Worm (Caenorhabditis elegans): ENCODE results near the gene W02D7.6.

Gene W02D7.6

DNA sequence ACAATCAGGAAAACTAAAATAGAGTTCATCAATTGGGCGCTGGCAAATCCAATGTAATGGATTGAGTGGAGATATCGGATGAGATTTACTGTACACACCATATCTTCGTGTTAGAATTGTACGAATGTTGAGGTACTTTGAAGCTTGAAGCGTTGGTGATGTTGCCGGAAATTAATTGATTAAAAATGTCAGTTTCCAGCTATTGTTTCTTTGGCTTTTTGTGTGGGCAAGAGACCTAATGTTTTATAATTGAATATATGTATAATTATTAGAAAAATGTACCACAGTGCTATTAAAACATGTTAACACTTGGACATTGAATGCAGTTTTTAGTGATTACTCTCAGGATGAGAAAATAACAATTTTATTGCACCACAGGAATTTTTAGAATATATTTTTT, 22.5 kb downstream of the W02D7.6 start, which contains the start of gene str-136:
Gene str-136 (minus strand): TSS at position 101 of the 400 bp plus-strand sequence.
- TF ChIP-seq dao-5 (tag; optimal IDR thresholded peaks at IDR 0.05) (no peak), W03F9.2 (tag; optimal IDR thresholded peaks at IDR 0.05) (no peak), him-1 (tag; optimal IDR thresholded peaks at IDR 0.05) (no peak)

DNA sequence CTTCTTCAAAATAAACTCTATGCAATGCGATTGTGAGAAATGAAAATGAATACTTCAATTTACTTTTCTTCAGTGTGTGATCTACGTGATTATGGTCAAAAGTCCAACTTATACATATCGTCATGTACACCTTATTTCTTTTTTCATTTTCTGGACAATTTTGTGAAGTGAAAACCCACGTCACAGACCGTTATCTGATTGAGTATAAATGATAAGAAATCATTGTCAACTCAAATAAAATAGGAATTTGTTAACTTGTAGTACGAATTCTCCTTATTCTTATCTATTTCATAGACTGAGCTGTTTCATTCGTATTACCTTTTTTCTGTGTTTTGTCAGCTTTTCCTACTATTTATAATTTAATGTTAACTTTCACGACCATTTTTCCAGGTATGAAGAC, 29.3 kb downstream of the W02D7.6 start, which contains the start of gene asp-5:
Gene asp-5 (plus strand): TSS at position 391 of the 400 bp plus-strand sequence.
- no peak for TF ChIP-seq dao-5 (tag; optimal IDR thresholded peaks at IDR 0.05)
- no peak for TF ChIP-seq W03F9.2 (tag; optimal IDR thresholded peaks at IDR 0.05)
- no peak for TF ChIP-seq him-1 (tag; optimal IDR thresholded peaks at IDR 0.05)

DNA sequence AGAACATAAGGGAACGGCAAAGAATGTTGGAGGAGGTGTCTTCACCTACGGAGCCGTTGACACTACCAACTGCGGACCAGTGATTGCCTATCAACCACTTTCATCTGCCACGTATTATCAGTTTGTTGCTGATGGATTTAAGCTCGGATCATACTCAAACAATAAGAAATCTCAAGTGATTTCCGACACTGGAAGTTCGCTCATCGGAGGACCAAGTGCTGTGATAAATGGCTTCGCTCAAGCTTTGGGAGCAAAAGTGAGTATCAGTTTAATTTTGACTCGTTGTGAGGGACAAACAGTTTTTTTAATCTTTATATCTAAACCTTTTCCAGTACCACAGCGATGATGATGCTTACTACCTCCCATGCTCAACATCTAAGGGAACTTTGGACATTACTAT, 29.9 kb downstream of the W02D7.6 start:
- no peak for TF ChIP-seq dao-5 (tag; optimal IDR thresholded peaks at IDR 0.05)
- no peak for TF ChIP-seq W03F9.2 (tag; optimal IDR thresholded peaks at IDR 0.05)
- TF ChIP-seq him-1 (tag; optimal IDR thresholded peaks at IDR 0.05), result no peak

DNA sequence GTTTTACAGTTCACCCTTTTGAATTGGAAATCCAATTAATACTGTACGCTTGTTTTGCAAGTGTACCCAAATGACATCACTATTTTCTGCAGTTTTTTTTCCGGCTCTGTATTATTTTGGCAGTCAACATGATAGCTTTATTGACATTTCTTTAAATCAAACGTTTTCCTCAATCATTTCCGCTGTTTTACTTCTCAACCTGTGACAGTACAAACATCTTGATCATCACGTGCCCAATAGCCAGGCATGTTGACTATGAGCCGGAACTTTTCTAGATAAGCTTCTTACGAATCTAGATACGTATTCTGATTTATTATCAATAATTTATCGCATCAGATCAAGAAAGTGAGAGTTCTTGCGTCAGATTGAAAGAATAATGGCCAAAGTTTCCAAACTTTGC, 31.4 kb downstream of the W02D7.6 start:
- no peak for TF ChIP-seq W03F9.2 (tag; optimal IDR thresholded peaks at IDR 0.05)
- no peak for TF ChIP-seq him-1 (tag; optimal IDR thresholded peaks at IDR 0.05)
- TF ChIP-seq dao-5 (tag; optimal IDR thresholded peaks at IDR 0.05), result no peak

DNA sequence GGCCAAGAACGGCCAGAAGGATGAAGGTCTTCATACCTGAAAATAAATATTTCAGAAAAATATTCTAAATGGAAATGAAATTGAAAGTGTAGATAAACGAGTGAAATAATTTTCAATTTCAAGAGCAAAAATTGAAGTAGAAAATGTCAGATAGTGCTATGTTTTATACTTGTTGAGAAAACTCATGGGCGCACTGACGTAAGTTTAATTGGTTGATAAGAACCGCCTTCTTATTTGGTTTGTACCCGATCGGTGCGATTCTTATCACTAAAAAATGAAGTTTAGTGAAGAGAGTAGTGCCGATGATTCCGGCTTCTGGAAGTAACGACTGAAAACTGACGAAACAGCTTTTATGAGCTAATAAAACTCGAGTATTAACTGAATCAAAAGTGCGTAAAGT, 32.4 kb downstream of the W02D7.6 start, which contains the start of the genes asp-6 and asp-12:
Gene asp-6 (minus strand): TSS at position 36 of the 400 bp plus-strand sequence.
Gene asp-12 (plus strand): TSS at position 309 of the 400 bp plus-strand sequence.
- no peak for TF ChIP-seq dao-5 (tag; optimal IDR thresholded peaks at IDR 0.05)
- TF ChIP-seq W03F9.2 (tag; optimal IDR thresholded peaks at IDR 0.05), result no peak
- no peak for TF ChIP-seq him-1 (tag; optimal IDR thresholded peaks at IDR 0.05)

DNA sequence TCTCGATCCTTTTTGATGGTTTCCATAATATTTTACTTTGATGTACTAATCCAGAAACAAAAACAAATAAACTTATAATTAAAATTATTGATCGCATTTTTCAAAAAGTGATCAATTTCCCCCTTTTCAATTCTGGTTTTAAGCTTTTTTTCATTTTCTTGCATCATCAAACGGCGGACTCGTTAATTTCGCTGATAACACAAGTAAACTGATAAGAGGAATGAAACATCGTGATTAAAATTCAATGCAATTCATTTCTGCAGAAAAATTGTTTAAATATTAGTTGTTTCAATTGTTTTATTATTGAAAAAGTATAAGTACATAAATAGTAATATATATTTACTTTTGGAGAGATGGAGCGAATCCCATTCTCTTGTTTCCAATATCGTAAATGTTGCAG, 34.0 kb downstream of the W02D7.6 start:
- TF ChIP-seq W03F9.2 (tag; optimal IDR thresholded peaks at IDR 0.05) (no peak), him-1 (tag; optimal IDR thresholded peaks at IDR 0.05) (no peak), dao-5 (tag; optimal IDR thresholded peaks at IDR 0.05) (no peak)

- TF ChIP-seq W03F9.2 (tag; optimal IDR thresholded peaks at IDR 0.05), result no peak
- no peak for TF ChIP-seq him-1 (tag; optimal IDR thresholded peaks at IDR 0.05)
- TF ChIP-seq dao-5 (tag; optimal IDR thresholded peaks at IDR 0.05), result no peak
These were observed 35.1 kb downstream of the W02D7.6 start, which contains the start of gene F21F8.5 for ce11 chrV:8266232-8266631. Gene F21F8.5, minus strand, starts transcription at chrV:8266332.

ce11 chrV:8263941-8264340, 37.4 kb downstream of the W02D7.6 start, which contains the start of gene C16D9.9:
Gene C16D9.9, plus strand, starts transcription at chrV:8264241.
- TF ChIP-seq W03F9.2 (tag; optimal IDR thresholded peaks at IDR 0.05) (no peak), dao-5 (tag; optimal IDR thresholded peaks at IDR 0.05) (no peak), him-1 (tag; optimal IDR thresholded peaks at IDR 0.05) (no peak)

- TF ChIP-seq him-1 (tag; optimal IDR thresholded peaks at IDR 0.05), result no peak
- TF ChIP-seq dao-5 (tag; optimal IDR thresholded peaks at IDR 0.05), result no peak
- TF ChIP-seq W03F9.2 (tag; optimal IDR thresholded peaks at IDR 0.05), result no peak
These were observed 37.8 kb downstream of the W02D7.6 start, which contains the start of gene C16D9.8 for ce11 chrV:8263466-8263865. Gene C16D9.8, minus strand, starts transcription at chrV:8263566.

DNA sequence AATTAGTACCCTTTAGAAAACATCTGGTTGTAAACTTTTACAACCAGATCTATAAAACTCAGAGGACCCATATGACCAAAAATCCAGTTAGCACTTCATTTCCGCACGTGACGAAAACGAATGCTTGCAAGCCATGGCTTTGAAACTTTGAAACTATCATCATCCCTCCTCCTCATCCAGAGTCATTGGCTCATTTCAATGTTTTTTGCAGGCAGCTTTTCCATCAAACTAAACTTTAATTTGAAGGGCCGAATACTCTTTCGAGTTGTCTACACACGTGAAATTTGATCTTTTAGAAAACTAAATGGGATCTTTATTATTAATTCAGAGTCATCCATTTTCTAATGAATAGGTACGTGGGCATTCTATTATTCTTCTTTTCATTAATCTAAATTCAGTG, 39.1 kb downstream of the W02D7.6 start:
- no peak for TF ChIP-seq dao-5 (tag; optimal IDR thresholded peaks at IDR 0.05)
- no peak for TF ChIP-seq W03F9.2 (tag; optimal IDR thresholded peaks at IDR 0.05)
- no peak for TF ChIP-seq him-1 (tag; optimal IDR thresholded peaks at IDR 0.05)

DNA sequence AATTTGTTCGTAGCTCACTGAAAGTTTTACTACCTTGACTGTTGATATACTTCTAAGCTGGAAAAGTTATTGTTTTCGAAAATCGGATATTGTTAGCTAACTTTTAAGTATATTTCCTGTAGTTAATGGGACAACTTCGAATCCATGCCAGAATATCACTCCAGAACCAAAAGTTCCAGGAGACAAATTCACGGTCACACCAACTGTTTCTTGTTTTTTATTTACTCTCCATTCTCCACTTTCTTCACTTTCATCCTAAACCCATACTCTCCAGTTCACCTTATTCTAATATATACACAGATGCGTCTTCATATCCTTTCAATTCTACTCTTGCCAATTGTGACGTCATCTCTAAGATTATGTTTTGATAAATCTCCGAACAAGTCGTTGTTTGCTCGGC, 42.3 kb downstream of the W02D7.6 start, which contains the start of gene C16D9.1:
Gene C16D9.1 (plus strand): TSS at position 301 of the 400 bp plus-strand sequence.
- TF ChIP-seq W03F9.2 (tag; optimal IDR thresholded peaks at IDR 0.05) (no peak), dao-5 (tag; optimal IDR thresholded peaks at IDR 0.05) (no peak), him-1 (tag; optimal IDR thresholded peaks at IDR 0.05) (no peak)

- TF ChIP-seq him-1 (tag; optimal IDR thresholded peaks at IDR 0.05) (no peak), W03F9.2 (tag; optimal IDR thresholded peaks at IDR 0.05) (no peak), dao-5 (tag; optimal IDR thresholded peaks at IDR 0.05) (no peak)
These were observed 46.3 kb downstream of the W02D7.6 start for ce11 chrV:8254973-8255372.

ce11 chrV:8253946-8254345, 47.4 kb downstream of the W02D7.6 start:
- TF ChIP-seq him-1 (tag; optimal IDR thresholded peaks at IDR 0.05) (no peak), W03F9.2 (tag; optimal IDR thresholded peaks at IDR 0.05) (no peak), dao-5 (tag; optimal IDR thresholded peaks at IDR 0.05) (no peak)

DNA sequence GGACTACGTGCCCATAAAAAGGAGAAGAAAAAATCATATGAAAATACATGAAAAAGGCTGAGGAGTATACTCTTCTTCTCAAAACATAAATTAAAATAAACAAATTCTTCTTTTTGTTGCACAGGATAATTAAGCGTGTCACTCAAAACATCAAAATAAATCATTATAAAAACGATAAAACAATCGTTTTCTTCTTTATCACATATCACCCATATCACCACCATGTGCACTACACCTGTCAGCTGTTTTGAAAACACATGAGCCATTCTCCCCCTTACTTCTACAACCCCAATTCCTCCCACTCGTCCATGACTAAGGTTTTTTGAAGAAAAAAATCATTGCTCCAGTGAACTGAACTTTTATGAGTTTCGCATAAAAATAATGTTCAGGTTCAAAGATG, 48.8 kb downstream of the W02D7.6 start:
- TF ChIP-seq him-1 (tag; optimal IDR thresholded peaks at IDR 0.05), result no peak
- TF ChIP-seq dao-5 (tag; optimal IDR thresholded peaks at IDR 0.05), result no peak
- no peak for TF ChIP-seq W03F9.2 (tag; optimal IDR thresholded peaks at IDR 0.05)

ce11 chrV:8251075-8251474, 50.2 kb downstream of the W02D7.6 start:
- TF ChIP-seq dao-5 (tag; optimal IDR thresholded peaks at IDR 0.05) (no peak), him-1 (tag; optimal IDR thresholded peaks at IDR 0.05) (no peak), W03F9.2 (tag; optimal IDR thresholded peaks at IDR 0.05) (no peak)
